Worm (Caenorhabditis elegans): Measurements from ENCODE around the gene somi-1.

Gene somi-1

DNA sequence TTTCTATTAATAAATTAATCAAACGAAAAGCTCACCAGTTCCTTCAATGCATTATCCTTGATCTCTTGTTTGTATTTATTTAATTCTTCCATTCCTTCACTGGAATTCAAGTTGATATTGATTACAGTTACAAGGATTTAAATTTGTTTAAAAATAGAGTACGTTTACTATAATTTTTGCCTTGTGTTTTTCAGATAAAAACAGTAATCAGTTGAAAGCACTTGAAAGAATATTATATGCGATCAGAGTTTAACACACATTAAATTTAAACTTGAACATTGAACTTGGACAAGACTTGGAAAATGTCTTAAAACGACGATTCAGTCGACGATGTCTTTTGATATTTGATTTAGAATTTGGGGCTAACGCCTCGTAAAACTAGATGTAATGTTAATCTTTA lies 26.3 kb upstream of the somi-1 start, which contains the start of gene F53F1.6:
F53F1.6 (minus strand) TSS at position 101 of the 400 bp plus-strand sequence.
- TF ChIP-seq rnt-1 (tag; optimal IDR thresholded peaks at IDR 0.05): no peak
- TF ChIP-seq lsy-2 (tag; optimal IDR thresholded peaks at IDR 0.05): no peak
- TF ChIP-seq nhr-84 (tag; optimal IDR thresholded peaks at IDR 0.05): no peak
- no peak for TF ChIP-seq ztf-4 (tag; optimal IDR thresholded peaks at IDR 0.05)
- no peak for TF ChIP-seq zag-1 (tag; optimal IDR thresholded peaks at IDR 0.05)
- no peak for TF ChIP-seq skn-1 (tag; optimal IDR thresholded peaks at IDR 0.05)

DNA sequence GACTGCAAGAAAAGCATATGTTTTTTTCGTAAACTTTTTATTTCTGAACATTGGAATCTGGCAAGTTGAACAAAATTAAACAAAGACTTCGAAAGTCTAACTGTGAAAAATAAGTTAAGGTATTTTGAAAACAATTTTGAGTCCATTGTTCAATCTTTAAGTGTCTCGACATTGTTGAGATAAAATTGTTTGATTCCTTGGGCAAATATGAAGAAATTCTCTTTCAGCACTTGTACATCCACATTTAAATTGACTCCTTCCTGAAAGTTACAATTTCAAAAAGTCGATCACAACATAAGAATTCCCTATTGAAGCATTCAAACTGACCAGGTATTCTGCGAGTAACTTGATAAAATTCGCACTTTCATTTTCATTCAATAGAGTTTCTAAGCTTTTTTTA lies 24.9 kb upstream of the somi-1 start:
- no peak for TF ChIP-seq lin-15B (tag; optimal IDR thresholded peaks at IDR 0.05)
- TF ChIP-seq ztf-4 (tag; optimal IDR thresholded peaks at IDR 0.05): peak; percentile 17

DNA sequence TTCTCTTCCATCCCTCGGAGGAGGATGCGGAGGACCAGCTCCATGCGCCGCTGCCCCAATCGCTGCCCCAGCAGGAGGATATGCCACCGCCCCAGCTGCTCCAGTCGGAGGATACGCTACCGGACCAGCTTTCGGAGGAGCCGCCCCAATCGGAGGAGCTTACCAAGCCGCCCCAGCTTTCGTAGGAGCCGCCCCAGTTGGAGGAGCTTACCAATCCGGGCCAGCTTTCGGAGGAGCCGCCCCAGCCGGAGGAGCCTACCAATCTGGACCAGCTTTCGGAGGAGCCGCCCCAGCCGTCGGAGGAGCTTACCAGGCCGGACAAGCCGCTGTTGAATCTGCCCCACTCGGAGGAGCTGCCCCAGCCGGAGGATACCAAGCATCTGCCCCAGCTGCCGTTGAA lies 24.3 kb upstream of the somi-1 start:
- TF ChIP-seq ceh-90 (tag; optimal IDR thresholded peaks at IDR 0.05) (no peak), ceh-8 (GFP tag; optimal IDR thresholded peaks at IDR 0.05) (peak; percentile 71)

DNA sequence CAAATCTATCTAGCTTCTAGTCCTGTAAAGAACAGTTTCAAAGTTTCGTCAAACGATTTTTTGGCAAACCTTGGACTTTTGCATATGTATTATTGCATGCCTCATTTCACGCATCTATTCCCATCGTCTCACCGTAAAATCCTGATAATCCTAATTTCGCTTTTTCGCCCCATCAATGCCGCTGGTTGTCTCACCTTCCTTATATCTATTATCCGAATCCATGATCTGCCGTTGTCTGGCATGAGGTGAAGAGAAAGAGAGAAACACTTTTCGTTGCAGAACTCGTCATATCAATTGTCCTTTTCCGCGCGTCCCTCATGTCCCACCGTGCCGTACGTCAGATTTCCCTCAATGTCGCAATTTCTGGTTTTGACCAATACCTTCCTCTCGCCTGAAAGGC lies 23.4 kb upstream of the somi-1 start, which contains the start of gene cut-2:
cut-2 (plus strand) TSS at position 365 of the 400 bp plus-strand sequence.
- no peak for TF ChIP-seq mdl-1 (tag; optimal IDR thresholded peaks at IDR 0.05)
- TF ChIP-seq ceh-90 (tag; optimal IDR thresholded peaks at IDR 0.05): no peak
- no peak for TF ChIP-seq dpl-1 (GFP tag; optimal IDR thresholded peaks at IDR 0.05)
- no peak for TF ChIP-seq pqm-1 (tag; optimal IDR thresholded peaks at IDR 0.05)
- no peak for TF ChIP-seq sox-4 (tag; optimal IDR thresholded peaks at IDR 0.05)
- no peak for TF ChIP-seq nhr-11 (tag; optimal IDR thresholded peaks at IDR 0.05)
- peak; percentile 63 for TF ChIP-seq blmp-1 (tag; optimal IDR thresholded peaks at IDR 0.05)
- TF ChIP-seq nhr-85 (tag): peak; percentile 35

DNA sequence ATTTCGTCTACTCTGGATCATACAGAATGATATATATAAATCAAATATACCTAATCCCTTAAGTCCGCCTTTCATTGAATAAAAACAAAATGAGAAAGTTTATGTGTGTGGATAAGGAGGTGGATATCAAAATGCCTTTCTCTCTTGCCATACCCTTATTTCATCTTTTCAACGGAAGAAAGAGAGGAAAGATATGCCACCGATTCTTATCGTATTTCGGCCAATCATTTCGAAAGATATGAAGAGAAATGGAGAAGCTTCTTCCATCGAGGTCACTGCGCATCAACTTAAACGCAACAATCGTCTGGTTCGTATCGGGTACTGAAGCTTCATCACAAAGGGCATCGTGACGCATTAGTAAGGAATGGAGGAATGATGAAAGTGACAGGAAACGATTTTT lies 22.1 kb upstream of the somi-1 start:
- TF ChIP-seq fos-1 (tag; optimal IDR thresholded peaks at IDR 0.05): no peak
- peak; percentile 21 for TF ChIP-seq mep-1 (tag; optimal IDR thresholded peaks at IDR 0.05)
- TF ChIP-seq blmp-1 (tag; optimal IDR thresholded peaks at IDR 0.05): peak; percentile 83
- peak; percentile 19 for TF ChIP-seq ztf-4 (tag; optimal IDR thresholded peaks at IDR 0.05)
- TF ChIP-seq fkh-8 (tag; optimal IDR thresholded peaks at IDR 0.05): no peak
- peak in 2 of 6 experiments; percentile 11 to 42 for TF ChIP-seq elt-3 (tag; optimal IDR thresholded peaks at IDR 0.05)

DNA sequence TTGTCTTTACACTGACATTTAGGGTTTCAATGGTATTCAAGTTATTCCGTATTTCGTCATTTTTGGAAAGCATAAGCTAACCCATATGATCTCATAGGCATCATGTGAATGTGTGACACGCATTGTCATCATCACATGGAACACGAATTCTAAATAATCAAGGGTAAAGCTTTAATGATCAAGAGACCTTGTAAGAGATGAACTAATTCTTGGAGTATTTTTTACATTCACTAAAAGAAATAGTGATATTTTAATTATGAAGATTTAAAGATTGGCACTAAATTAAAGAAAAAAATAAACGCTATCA lies 20.8 kb upstream of the somi-1 start:
- TF ChIP-seq ztf-4 (tag; optimal IDR thresholded peaks at IDR 0.05) (peak; percentile 70), jun-1 (tag; optimal IDR thresholded peaks at IDR 0.05) (peak; percentile 15), ets-5 (GFP tag; IDR thresholded peaks at IDR 0.05) (no peak), unc-62 (GFP tag; optimal IDR thresholded peaks at IDR 0.05) (no peak)

DNA sequence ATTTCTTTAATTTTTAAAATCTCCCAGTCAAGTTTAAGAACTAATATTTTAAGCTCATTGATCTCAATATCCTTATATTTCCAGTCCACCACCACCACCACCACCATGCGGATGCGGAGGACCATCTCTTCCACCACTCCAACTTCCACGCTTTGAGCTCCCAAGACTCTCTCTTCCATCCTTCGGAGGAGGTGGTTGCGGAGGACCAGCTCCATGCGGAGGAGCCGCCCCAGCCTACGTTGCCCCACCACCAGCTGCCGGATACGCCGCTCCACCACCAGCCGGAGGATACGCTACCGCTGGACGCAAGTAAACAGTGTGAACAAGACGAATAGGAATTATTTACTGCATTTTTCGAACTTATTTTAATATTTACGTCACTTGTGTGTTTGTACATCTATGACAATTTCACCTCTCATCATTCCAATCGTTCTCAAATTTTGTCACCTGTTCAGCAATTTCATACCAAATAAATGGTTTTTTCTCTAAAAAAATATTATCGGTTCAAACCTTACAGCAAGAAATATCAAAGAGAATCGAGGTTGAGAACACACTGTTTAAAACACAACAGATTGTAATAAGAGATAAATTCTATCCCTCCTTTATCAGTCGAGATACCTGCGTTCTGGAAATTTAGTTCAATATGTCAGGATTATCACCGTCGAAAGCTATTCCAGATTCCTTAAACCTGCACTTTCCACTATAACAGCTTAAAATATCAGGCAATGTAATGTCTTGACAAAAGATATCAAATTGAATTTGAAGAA lies 20.2 kb upstream of the somi-1 start:
- TF ChIP-seq mab-9 (GFP tag; IDR thresholded peaks at IDR 0.05) (no peak), irx-1 (tag; optimal IDR thresholded peaks at IDR 0.05) (no peak), nhr-71 (tag; optimal IDR thresholded peaks at IDR 0.05) (no peak), skn-1 (tag; optimal IDR thresholded peaks at IDR 0.05) (no peak), ets-5 (GFP tag; IDR thresholded peaks at IDR 0.05) (no peak), elt-3 (tag; optimal IDR thresholded peaks at IDR 0.05) (no peak), C04F5.9 (tag; optimal IDR thresholded peaks at IDR 0.05) (no peak), lin-35 (GFP tag; optimal IDR thresholded peaks at IDR 0.05) (no peak), mep-1 (tag; optimal IDR thresholded peaks at IDR 0.05) (no peak), vab-15 (tag; optimal IDR thresholded peaks at IDR 0.05) (no peak), sox-4 (tag; optimal IDR thresholded peaks at IDR 0.05) (no peak)

Measured in whole organism, L1 larva.